Fruit fly (Drosophila melanogaster): ENCODE measurements around the gene Vps2.

DNA sequence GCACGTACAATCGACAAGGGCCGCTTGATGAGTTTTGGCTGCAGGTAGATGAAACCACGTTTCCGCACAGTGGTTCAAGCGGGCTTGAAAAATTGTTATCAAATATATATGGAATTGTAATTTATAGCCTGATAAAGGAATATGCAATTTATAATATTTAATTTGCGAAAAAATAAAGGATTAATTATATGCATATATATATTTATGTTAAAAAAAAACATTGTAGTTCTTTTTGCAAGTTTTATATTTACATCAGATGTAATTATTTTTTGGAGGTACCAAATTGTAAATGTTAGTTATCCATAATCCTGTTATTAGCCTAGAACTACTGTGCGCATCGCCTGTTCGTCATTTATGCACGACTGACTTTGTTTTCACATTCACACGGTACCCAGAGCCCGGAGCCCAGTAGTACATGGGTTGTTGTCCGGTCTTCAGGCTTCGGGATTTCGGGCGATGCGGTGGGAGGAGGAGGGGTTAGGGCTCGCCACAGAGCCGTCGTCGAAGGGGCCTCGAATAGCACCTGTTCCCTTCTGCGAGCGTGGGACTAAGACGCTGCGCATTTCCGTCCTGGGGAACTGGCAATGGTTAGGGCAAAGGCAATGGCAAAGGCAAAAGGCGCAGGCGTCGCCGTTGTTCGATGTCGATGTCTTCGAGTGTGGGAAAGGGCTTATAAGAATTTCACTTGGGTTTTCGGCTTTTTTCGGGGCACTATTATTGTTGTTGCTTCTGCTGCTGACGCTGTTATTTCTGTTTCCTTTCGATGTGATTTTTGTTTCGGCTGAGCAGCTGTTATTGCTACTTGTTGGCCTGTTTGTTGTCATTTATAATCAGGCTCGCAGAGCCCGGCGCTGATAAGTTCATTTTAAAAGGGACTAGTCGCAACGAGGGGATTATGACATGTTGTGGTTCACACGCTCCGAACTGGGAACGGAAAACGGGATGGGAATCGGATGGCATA lies 34.6 kb upstream of the Vps2 start:
- TF ChIP-seq CG7101 (tag; optimal IDR thresholded peaks at IDR 0.05) (no peak), kay (GFP tag; ENCODE audit: borderline replicate concordance) (no peak), ovo (GFP tag; optimal IDR thresholded peaks at IDR 0.05) (no peak)

Data from whole organism, adult.